Worm (Caenorhabditis elegans) whole organism, midembryonic: ENCODE data around the gene C44B7.11.

Experiments used
- cog-1 ChIP-seq: sonication (generic microtip); optimal IDR thresholded peaks from 2 replicates; lab custom pipeline; 2016; ENCODE audit warnings: missing genetic modification characterization, missing compliant biosample characterization
- ref-1 ChIP-seq: fragments of 200-800 bp; sonication (Bioruptor generic); conservative IDR thresholded peaks from 2 replicates; pipeline ENCODE4 v1.3.6; 2022; ENCODE audit warnings: missing genetic modification reagents, missing genetic modification characterization, missing compliant biosample characterization

- peak; percentile 57 for TF ChIP-seq ref-1 (GFP tag; lab: Robert Waterston, UW)
- TF ChIP-seq cog-1 (tag; lab: Kevin White, UChicago) = no peak
These were observed 858 bp upstream of the C44B7.11 start, which contains the start of gene hrpl-1 for ce11 chrII:6898017-6898779.
